Fruit fly (Drosophila melanogaster): ENCODE data around the gene CG16815.

Gene CG16815

DNA sequence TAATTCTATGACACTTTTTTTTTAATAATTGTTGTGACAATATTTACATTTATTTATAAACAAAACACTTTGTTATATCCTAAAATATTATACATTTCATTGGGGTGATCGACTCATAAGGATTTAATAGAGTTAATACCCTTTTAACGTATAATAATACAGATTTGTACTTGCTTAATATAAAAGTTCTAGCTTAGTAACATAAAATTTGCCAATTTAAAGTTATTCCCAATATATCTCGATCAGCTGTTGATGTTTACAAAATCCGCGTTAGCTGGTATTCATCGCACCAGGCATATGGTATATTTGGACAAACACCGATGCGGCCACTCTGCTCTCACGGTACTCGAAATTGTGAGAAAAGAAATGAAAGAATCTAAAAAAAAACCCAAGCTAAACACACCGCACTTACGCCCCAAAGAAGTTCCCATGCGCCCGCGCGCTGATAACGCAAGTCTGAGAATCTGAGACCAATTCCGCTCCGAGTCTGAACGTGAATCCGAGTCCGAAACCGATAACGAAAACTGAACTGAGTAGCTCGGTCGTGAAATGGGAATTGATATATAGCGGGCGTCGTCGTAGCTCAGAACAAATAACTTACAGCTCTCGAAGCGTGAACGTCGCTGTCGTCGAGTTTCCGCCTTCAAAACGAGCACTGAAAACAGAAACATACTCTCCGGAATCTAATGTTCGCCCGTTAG, 26.0 kb upstream of the CG16815 start, which contains the start of gene Pect (continued):
- TF ChIP-seq odd (GFP tag; optimal IDR thresholded peaks at IDR 0.05): no peak
- TF ChIP-seq schlank (tag; optimal IDR thresholded peaks at IDR 0.05): peak; percentile 16
- TF ChIP-seq CG1792 (GFP tag; optimal IDR thresholded peaks at IDR 0.05): no peak
- no peak for TF ChIP-seq CG10654 (GFP tag; optimal IDR thresholded peaks at IDR 0.05)
- peak; percentile 60 for TF ChIP-seq unc-4 (GFP tag; IDR thresholded peaks at IDR 0.05; ENCODE audit: partially characterized antibody)
- no peak for TF ChIP-seq CG1832 (GFP tag; optimal IDR thresholded peaks at IDR 0.05)
- peak; percentile 30 for TF ChIP-seq caup (GFP tag; optimal IDR thresholded peaks at IDR 0.05; ENCODE audit: severe bottlenecking)
- no peak for TF ChIP-seq CG8388 (GFP tag; optimal IDR thresholded peaks at IDR 0.05)
- TF ChIP-seq amos (GFP tag; IDR thresholded peaks at IDR 0.05; ENCODE audit: partially characterized antibody): peak; percentile 64
- TF ChIP-seq sob (GFP tag; IDR thresholded peaks at IDR 0.05): peak; percentile 55; the same call in 1 of the 2 replicates
- no peak for TF ChIP-seq tin (GFP tag; optimal IDR thresholded peaks at IDR 0.05)
- peak; percentile 6 for TF ChIP-seq Myb (GFP tag; optimal IDR thresholded peaks at IDR 0.05)
- TF ChIP-seq twi (tag; optimal IDR thresholded peaks at IDR 0.05): no peak
- TF ChIP-seq gce (GFP tag; IDR thresholded peaks at IDR 0.05): no peak
- TF ChIP-seq CG2678 (tag; optimal IDR thresholded peaks at IDR 0.05): no peak
- no peak for TF ChIP-seq gt (GFP tag; IDR thresholded peaks at IDR 0.05)
- TF ChIP-seq stwl (tag; optimal IDR thresholded peaks at IDR 0.05): peak; percentile 9
- TF ChIP-seq Ravus (GFP tag; IDR thresholded peaks at IDR 0.05): no peak
- TF ChIP-seq CHES-1-like (GFP tag; optimal IDR thresholded peaks at IDR 0.05): no peak
- TF ChIP-seq CG15269 (tag; optimal IDR thresholded peaks at IDR 0.05): no peak
- no peak for TF ChIP-seq CG4360 (GFP tag; IDR thresholded peaks at IDR 0.05)
- TF ChIP-seq CG18619 (GFP tag; optimal IDR thresholded peaks at IDR 0.05): no peak
- TF ChIP-seq Bdp1 (GFP tag; optimal IDR thresholded peaks at IDR 0.05): no peak
- TF ChIP-seq eyg (GFP tag; optimal IDR thresholded peaks at IDR 0.05): no peak
- no peak for TF ChIP-seq ase (GFP tag; IDR thresholded peaks at IDR 0.05)
- TF ChIP-seq CG16813 (GFP tag; IDR thresholded peaks at IDR 0.05; ENCODE audit: partially characterized antibody): peak; percentile 53
- TF ChIP-seq CG5245 (GFP tag; optimal IDR thresholded peaks at IDR 0.05): no peak
- TF ChIP-seq shn (GFP tag; optimal IDR thresholded peaks at IDR 0.05): no peak
- no peak for TF ChIP-seq kni (GFP tag; optimal IDR thresholded peaks at IDR 0.05)
- TF ChIP-seq CG5180 (GFP tag; optimal IDR thresholded peaks at IDR 0.05): no peak
- TF ChIP-seq CG10321 (GFP tag; IDR thresholded peaks at IDR 0.05): no peak
- TF ChIP-seq CG9817 (tag; optimal IDR thresholded peaks at IDR 0.05): peak; percentile 16
- no peak for TF ChIP-seq CG7928 (GFP tag; optimal IDR thresholded peaks at IDR 0.05)
- TF ChIP-seq CG33557 (GFP tag; optimal IDR thresholded peaks at IDR 0.05): no peak
- TF ChIP-seq Fer1 (GFP tag; optimal IDR thresholded peaks at IDR 0.05): peak; percentile 66
- TF ChIP-seq CG2875 (GFP tag; optimal IDR thresholded peaks at IDR 0.05): no peak
- TF ChIP-seq h (optimal IDR thresholded peaks at IDR 0.05): no peak
- no peak for TF ChIP-seq CG6791 (GFP tag; IDR thresholded peaks at IDR 0.05; ENCODE audit: partially characterized antibody)
- TF ChIP-seq en (GFP tag; optimal IDR thresholded peaks at IDR 0.05): no peak
- no peak for TF ChIP-seq ab (GFP tag; optimal IDR thresholded peaks at IDR 0.05)
- TF ChIP-seq inv (GFP tag; IDR thresholded peaks at IDR 0.05; ENCODE audit: partially characterized antibody): peak; percentile 44; the same call in 1 of the 2 replicates
- no peak for TF ChIP-seq Poxn (GFP tag; IDR thresholded peaks at IDR 0.05)
- no peak for TF ChIP-seq p53 (GFP tag; optimal IDR thresholded peaks at IDR 0.05)
- TF ChIP-seq fru (optimal IDR thresholded peaks at IDR 0.05): no peak
- no peak for TF ChIP-seq nau (GFP tag; optimal IDR thresholded peaks at IDR 0.05)
- no peak for TF ChIP-seq CG10274 (GFP tag; optimal IDR thresholded peaks at IDR 0.05)
- no peak for TF ChIP-seq lbe (GFP tag; optimal IDR thresholded peaks at IDR 0.05)
- no peak for TF ChIP-seq CG4617 (GFP tag; optimal IDR thresholded peaks at IDR 0.05; ENCODE audit: borderline replicate concordance)
- no peak for TF ChIP-seq Bteb2 (GFP tag; optimal IDR thresholded peaks at IDR 0.05)
- no peak for TF ChIP-seq CG7271 (tag; optimal IDR thresholded peaks at IDR 0.05)

Measured in whole organism, embryonic.